Worm (Caenorhabditis elegans): Measurements from ENCODE around the gene Y32F6B.9.

Gene Y32F6B.9

ce11 chrV:10464160-10464559 is 14.3 kb upstream of the Y32F6B.9 start:
- TF ChIP-seq npax-4 (tag; optimal IDR thresholded peaks at IDR 0.05), result no peak
- no peak for TF ChIP-seq F13H6.1 (tag; optimal IDR thresholded peaks at IDR 0.05)
- TF ChIP-seq hlh-15 (tag; optimal IDR thresholded peaks at IDR 0.05), result no peak
- no peak for TF ChIP-seq madf-2 (tag; optimal IDR thresholded peaks at IDR 0.05)
- no peak for TF ChIP-seq odd-2 (tag; optimal IDR thresholded peaks at IDR 0.05)
- no peak for TF ChIP-seq nhr-232 (tag; optimal IDR thresholded peaks at IDR 0.05)

- TF ChIP-seq dmd-4 (tag; optimal IDR thresholded peaks at IDR 0.05; ENCODE audit: borderline replicate concordance), result no peak
- no peak for TF ChIP-seq Y22D7AL.16 (tag; optimal IDR thresholded peaks at IDR 0.05)
- no peak for TF ChIP-seq sox-2 (GFP tag; IDR thresholded peaks at IDR 0.05)
- TF ChIP-seq ahr-1 (tag; optimal IDR thresholded peaks at IDR 0.05), result no peak
- TF ChIP-seq hlh-6 (tag; optimal IDR thresholded peaks at IDR 0.05), result no peak
- TF ChIP-seq C08G9.2 (tag; optimal IDR thresholded peaks at IDR 0.05), result no peak
- no peak for TF ChIP-seq fkh-10 (GFP tag; optimal IDR thresholded peaks at IDR 0.05)
- no peak for TF ChIP-seq ceh-6 (GFP tag; optimal IDR thresholded peaks at IDR 0.05)
- no peak for TF ChIP-seq ceh-48 (tag; optimal IDR thresholded peaks at IDR 0.05)
- no peak for TF ChIP-seq K09A11.1 (tag; optimal IDR thresholded peaks at IDR 0.05; ENCODE audit: insufficient read depth)
- no peak for TF ChIP-seq sox-4 (tag; optimal IDR thresholded peaks at IDR 0.05)
Observed at ce11 chrV:10464746-10465145, 13.8 kb upstream of the Y32F6B.9 start.

ce11 chrV:10465478-10465877 is 13.0 kb upstream of the Y32F6B.9 start:
- TF ChIP-seq odd-2 (tag; optimal IDR thresholded peaks at IDR 0.05) (no peak), F13H6.1 (tag; optimal IDR thresholded peaks at IDR 0.05) (no peak), ceh-19 (GFP tag; optimal IDR thresholded peaks at IDR 0.05) (no peak), zip-5 (tag; optimal IDR thresholded peaks at IDR 0.05) (no peak), gmeb-2 (tag; optimal IDR thresholded peaks at IDR 0.05) (no peak), ttx-3 (tag; optimal IDR thresholded peaks at IDR 0.05) (no peak), ceh-31 (tag; optimal IDR thresholded peaks at IDR 0.05) (no peak), npax-4 (tag; optimal IDR thresholded peaks at IDR 0.05) (no peak), dmd-4 (tag; optimal IDR thresholded peaks at IDR 0.05; ENCODE audit: borderline replicate concordance) (no peak), fkh-10 (GFP tag; optimal IDR thresholded peaks at IDR 0.05) (no peak)

ce11 chrV:10466607-10467092 is 11.8 kb upstream of the Y32F6B.9 start:
- TF ChIP-seq odd-2 (tag; optimal IDR thresholded peaks at IDR 0.05) (no peak), madf-2 (tag; optimal IDR thresholded peaks at IDR 0.05) (no peak), fkh-6 (tag; optimal IDR thresholded peaks at IDR 0.05) (peak; percentile 46), ets-4 (tag; optimal IDR thresholded peaks at IDR 0.05) (peak; percentile 64), fax-1 (tag; optimal IDR thresholded peaks at IDR 0.05) (no peak), ceh-48 (tag; optimal IDR thresholded peaks at IDR 0.05) (no peak), K09A11.1 (tag; optimal IDR thresholded peaks at IDR 0.05; ENCODE audit: insufficient read depth) (no peak), lim-6 (tag; optimal IDR thresholded peaks at IDR 0.05) (peak; percentile 41), ceh-14 (tag; optimal IDR thresholded peaks at IDR 0.05) (peak; percentile 50), pax-1 (tag; optimal IDR thresholded peaks at IDR 0.05) (peak; percentile 88), hlh-30 (tag; optimal IDR thresholded peaks at IDR 0.05; ENCODE audit: insufficient read depth) (peak; percentile 95), pros-1 (tag; optimal IDR thresholded peaks at IDR 0.05) (peak; percentile 83), hlh-6 (tag; optimal IDR thresholded peaks at IDR 0.05) (no peak), K02D7.2 (tag; optimal IDR thresholded peaks at IDR 0.05) (no peak), C08G9.2 (tag; optimal IDR thresholded peaks at IDR 0.05) (peak; percentile 35), ceh-34 (tag; optimal IDR thresholded peaks at IDR 0.05) (peak; percentile 80), ceh-18 (tag; optimal IDR thresholded peaks at IDR 0.05) (peak; percentile 95), pha-2 (tag; optimal IDR thresholded peaks at IDR 0.05) (no peak), elt-2 (tag; optimal IDR thresholded peaks at IDR 0.05) (peak; percentile 61), gmeb-2 (tag; optimal IDR thresholded peaks at IDR 0.05) (no peak), ttx-3 (tag; optimal IDR thresholded peaks at IDR 0.05) (no peak), ceh-30 (tag; optimal IDR thresholded peaks at IDR 0.05) (peak; percentile 45), unc-55 (GFP tag; optimal IDR thresholded peaks at IDR 0.05) (peak; percentile 83), Y22D7AL.16 (tag; optimal IDR thresholded peaks at IDR 0.05) (no peak), tbx-7 (tag; optimal IDR thresholded peaks at IDR 0.05) (peak; percentile 19), dve-1 (tag; optimal IDR thresholded peaks at IDR 0.05) (peak; percentile 89), nfya-1 (tag; optimal IDR thresholded peaks at IDR 0.05) (peak; percentile 96), unc-42 (tag; optimal IDR thresholded peaks at IDR 0.05) (peak; percentile 92), sox-2 (GFP tag; IDR thresholded peaks at IDR 0.05) (peak; percentile 8; the same call in 1 of the 2 replicates), C38D4.7 (GFP tag; optimal IDR thresholded peaks at IDR 0.05) (no peak), sdc-2 (tag; optimal IDR thresholded peaks at IDR 0.05) (peak; percentile 63), ceh-45 (GFP tag; IDR thresholded peaks at IDR 0.05) (no peak), ztf-16 (tag; optimal IDR thresholded peaks at IDR 0.05) (peak; percentile 58)
